Worm (Caenorhabditis elegans) whole organism, early embryonic: ENCODE data around the gene crh-2.

ENCODE experiments used
- B0310.2 ChIP-seq: sonication (generic microtip); optimal IDR thresholded peaks from 2 replicates; lab custom pipeline; 2016; ENCODE audit warnings: mild to moderate bottlenecking, missing genetic modification characterization, missing compliant biosample characterization
- F13C5.2 ChIP-seq: sonication (generic microtip); optimal IDR thresholded peaks from 2 replicates; lab custom pipeline; 2017; ENCODE audit warnings: mild to moderate bottlenecking, missing genetic modification characterization, inconsistent platforms, missing compliant biosample characterization
- aly-1 ChIP-seq: sonication (generic microtip); optimal IDR thresholded peaks from 2 replicates; lab custom pipeline; 2016; ENCODE audit warnings: missing genetic modification characterization, missing compliant biosample characterization
- ama-1 ChIP-seq: fragments of 150-350 bp; optimal IDR thresholded peaks from 2 replicates; lab custom pipeline; 2014
- ceh-13 ChIP-seq: fragments of 200-800 bp; sonication (Bioruptor generic); optimal IDR thresholded peaks from 2 replicates; lab custom pipeline; 2018; ENCODE audit warnings: mild to moderate bottlenecking, missing genetic modification characterization, missing compliant biosample characterization
- ceh-36 ChIP-seq: sonication (generic microtip); optimal IDR thresholded peaks from 2 replicates; lab custom pipeline; 2016; ENCODE audit warnings: missing genetic modification characterization, inconsistent platforms, missing compliant biosample characterization
- ets-7 ChIP-seq: sonication (generic microtip); optimal IDR thresholded peaks from 2 replicates; lab custom pipeline; 2016; ENCODE audit warnings: missing genotype, missing genetic modification characterization, missing compliant biosample characterization
- flt-1 ChIP-seq: fragments of 200-800 bp; sonication (Bioruptor generic); IDR thresholded peaks from 2 replicates; pipeline ENCODE4 v1.3.6; 2022; ENCODE audit warnings: missing genetic modification characterization, missing compliant biosample characterization
- hmbx-1 ChIP-seq: sonication (generic microtip); optimal IDR thresholded peaks from 2 replicates; lab custom pipeline; 2016; ENCODE audit warnings: mild to moderate bottlenecking, missing genetic modification characterization, missing compliant biosample characterization
- hmg-4 ChIP-seq: fragments of 200-800 bp; sonication (Bioruptor generic); optimal IDR thresholded peaks from 2 replicates; lab custom pipeline; 2018; ENCODE audit warnings: mild to moderate bottlenecking, missing genetic modification characterization, missing compliant biosample characterization
- hnd-1 ChIP-seq: sonication (generic microtip); optimal IDR thresholded peaks from 2 replicates; lab custom pipeline; 2016; ENCODE audit warnings: missing genetic modification characterization, missing compliant biosample characterization
- pes-1 ChIP-seq: fragments of 200-800 bp; sonication (Bioruptor generic); IDR thresholded peaks from 2 replicates; pipeline ENCODE4 v1.3.6; 2022; ENCODE audit warnings: missing genetic modification reagents, missing genetic modification characterization, missing compliant biosample characterization
- scrt-1 ChIP-seq: fragments of 200-800 bp; sonication (Bioruptor generic); IDR thresholded peaks from 2 replicates; pipeline ENCODE4 v1.3.6; 2022; ENCODE audit warnings: missing genetic modification characterization, missing compliant biosample characterization
- sea-1 ChIP-seq: fragments of 200-800 bp; sonication (Bioruptor generic); conservative IDR thresholded peaks from 2 replicates; pipeline ENCODE4 v1.3.6; 2022; ENCODE audit warnings: missing genetic modification characterization, missing compliant biosample characterization
- tbx-11 ChIP-seq: fragments of 200-800 bp; sonication (Bioruptor generic); IDR thresholded peaks from 2 replicates; pipeline ENCODE4 v1.3.6; 2022; ENCODE audit warnings: missing genetic modification characterization, missing compliant biosample characterization
- tbx-37 ChIP-seq: fragments of 200-800 bp; sonication (Bioruptor generic); conservative IDR thresholded peaks from 2 replicates; pipeline ENCODE4 v1.3.6; 2022; ENCODE audit warnings: missing genetic modification reagents, missing genetic modification characterization, missing compliant biosample characterization
- tra-4 ChIP-seq: sonication (generic microtip); optimal IDR thresholded peaks from 2 replicates; lab custom pipeline; 2017; ENCODE audit warnings: missing genetic modification characterization, missing compliant biosample characterization

The crh-2 gene

DNA sequence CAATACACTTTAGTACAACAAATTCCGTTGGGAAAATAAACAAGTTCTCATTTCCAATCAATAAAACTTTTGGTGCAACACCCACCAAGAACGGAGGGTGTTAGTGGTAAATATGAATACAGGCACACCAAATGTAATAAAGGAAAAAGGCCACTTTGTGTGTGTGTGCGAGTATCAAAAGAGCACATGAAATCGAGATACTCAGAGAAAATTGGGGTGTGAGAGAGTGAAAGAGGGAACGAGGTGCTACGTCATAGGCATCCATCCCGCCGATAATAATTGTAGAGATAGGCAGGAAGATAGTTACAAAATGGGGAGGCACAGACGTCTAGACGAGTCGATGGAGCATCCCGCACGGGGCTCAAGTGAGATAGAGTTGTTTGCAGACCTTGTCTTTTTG lies 40.4 kb upstream of the crh-2 start:
- TF ChIP-seq hmbx-1 (tag; lab: Kevin White, UChicago) = no peak
- TF ChIP-seq hmg-4 (GFP tag; lab: Kevin White, UChicago) = peak; percentile 48

DNA sequence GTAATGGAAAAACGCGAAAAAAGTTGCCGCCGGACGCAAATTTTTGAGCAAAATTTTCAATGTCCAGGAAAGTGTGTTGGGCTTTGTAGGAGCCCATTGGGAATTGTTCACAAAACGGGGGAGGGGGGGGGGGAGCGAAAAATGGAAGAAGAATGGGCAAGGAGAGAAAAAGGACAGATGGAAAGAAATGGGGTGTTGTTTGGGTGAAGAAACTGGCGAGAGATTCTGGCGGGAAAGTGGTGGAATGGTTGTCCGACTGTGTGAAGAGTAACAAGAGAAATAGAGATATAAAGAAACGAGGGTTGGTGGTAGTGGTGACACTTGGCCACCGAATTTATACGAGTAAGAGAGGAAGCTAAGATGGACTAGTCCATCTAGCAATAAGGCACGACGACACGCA lies 38.9 kb upstream of the crh-2 start:
- TF ChIP-seq F13C5.2 (tag; lab: Kevin White, UChicago) (peak; percentile 4), scrt-1 (GFP tag; lab: Robert Waterston, UW) (no peak), aly-1 (tag; lab: Kevin White, UChicago) (no peak), hmg-4 (GFP tag; lab: Kevin White, UChicago) (peak; percentile 69)

DNA sequence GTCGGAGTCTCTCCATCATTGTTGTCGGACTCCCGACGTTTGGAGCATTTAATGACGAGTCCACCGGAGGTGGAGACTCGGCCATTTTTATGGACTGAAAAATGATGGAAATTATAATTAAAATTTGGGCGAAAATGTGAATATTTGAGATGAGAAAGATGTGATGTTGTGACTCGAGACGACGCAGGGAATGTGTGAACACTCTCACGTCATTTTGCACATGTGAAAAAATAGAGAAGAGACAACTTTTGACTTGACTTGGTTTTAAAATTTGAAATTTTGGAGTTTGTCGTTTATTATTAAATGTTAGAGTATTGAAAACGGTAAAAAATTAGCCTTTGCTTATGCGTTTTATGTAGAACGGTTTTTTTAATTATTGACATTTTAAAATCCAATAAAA lies 37.9 kb upstream of the crh-2 start, which contains the start of gene dsh-1:
Gene dsh-1, minus strand, starts transcription at position 101 of the 400 bp plus-strand sequence.
- no peak for TF ChIP-seq flt-1
- no peak for TF ChIP-seq tra-4 (tag; lab: Kevin White, UChicago)
- no peak for TF ChIP-seq tbx-11 (GFP tag; lab: Robert Waterston, UW)
- no peak for TF ChIP-seq pes-1 (GFP tag; lab: Robert Waterston, UW)
- TF ChIP-seq B0310.2 = no peak
- TF ChIP-seq tbx-37 (GFP tag; lab: Robert Waterston, UW) = no peak
- no peak for TF ChIP-seq hmbx-1 (tag; lab: Kevin White, UChicago)
- TF ChIP-seq sea-1 (GFP tag; lab: Robert Waterston, UW) = no peak
- TF ChIP-seq ceh-36 = no peak
- TF ChIP-seq hmg-4 (GFP tag; lab: Kevin White, UChicago) = no peak
- no peak for TF ChIP-seq ets-7 (tag; lab: Kevin White, UChicago)

DNA sequence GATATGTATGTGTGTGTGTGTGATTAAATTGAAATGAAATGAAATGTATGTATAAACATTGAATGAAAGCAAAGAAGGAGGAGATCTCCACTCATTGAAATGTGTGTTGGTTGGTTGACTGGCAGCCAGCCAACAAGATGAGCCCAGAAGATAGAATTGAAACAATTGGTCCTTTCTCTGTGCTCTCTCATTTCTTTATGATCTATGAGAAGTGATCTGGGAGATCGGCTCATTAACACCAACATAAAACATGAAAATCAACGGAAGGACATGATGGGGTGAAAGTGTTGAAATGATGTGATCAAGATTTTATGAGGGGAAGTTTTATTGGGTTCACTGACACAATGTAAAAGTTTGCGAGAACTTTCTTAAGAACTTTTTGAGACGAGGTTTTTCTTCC lies 35.5 kb upstream of the crh-2 start:
- TF ChIP-seq ets-7 (tag; lab: Kevin White, UChicago) (no peak), B0310.2 (no peak), sea-1 (GFP tag; lab: Robert Waterston, UW) (no peak), flt-1 (no peak), hmbx-1 (tag; lab: Kevin White, UChicago) (no peak), ceh-36 (no peak), ceh-13 (GFP tag; lab: Kevin White, UChicago) (no peak), tbx-11 (GFP tag; lab: Robert Waterston, UW) (no peak), pes-1 (GFP tag; lab: Robert Waterston, UW) (no peak)

DNA sequence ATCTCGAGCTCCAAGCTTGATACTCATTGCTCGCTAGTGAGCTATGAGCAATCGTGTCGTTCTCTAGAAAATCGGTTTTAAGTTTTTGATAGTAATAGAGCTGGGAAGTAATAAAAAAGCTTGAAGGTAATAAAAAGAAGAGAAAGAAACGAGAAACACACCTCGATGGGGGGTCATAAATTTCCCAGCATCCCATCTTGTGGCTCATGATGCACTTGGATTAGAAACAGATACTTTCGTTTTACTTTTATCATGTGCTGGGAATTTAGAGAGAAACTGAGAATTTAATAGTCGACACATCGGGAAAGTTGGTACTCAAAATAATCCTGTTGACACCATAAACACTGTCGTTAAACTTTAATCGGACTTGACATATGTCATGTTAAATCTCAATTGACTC lies 33.3 kb upstream of the crh-2 start:
- no peak for TF ChIP-seq aly-1 (tag; lab: Kevin White, UChicago)
- TF ChIP-seq scrt-1 (GFP tag; lab: Robert Waterston, UW) = no peak
- TF ChIP-seq tbx-37 (GFP tag; lab: Robert Waterston, UW) = no peak
- TF ChIP-seq ama-1 (lab: Kevin White, UChicago) = no peak
- TF ChIP-seq tra-4 (tag; lab: Kevin White, UChicago) = no peak
- TF ChIP-seq sea-1 (GFP tag; lab: Robert Waterston, UW) = no peak
- TF ChIP-seq F13C5.2 (tag; lab: Kevin White, UChicago) = no peak
- TF ChIP-seq flt-1 = no peak
- TF ChIP-seq ceh-13 (GFP tag; lab: Kevin White, UChicago) = no peak
- no peak for TF ChIP-seq B0310.2
- TF ChIP-seq tbx-11 (GFP tag; lab: Robert Waterston, UW) = no peak
- TF ChIP-seq hmbx-1 (tag; lab: Kevin White, UChicago) = no peak

DNA sequence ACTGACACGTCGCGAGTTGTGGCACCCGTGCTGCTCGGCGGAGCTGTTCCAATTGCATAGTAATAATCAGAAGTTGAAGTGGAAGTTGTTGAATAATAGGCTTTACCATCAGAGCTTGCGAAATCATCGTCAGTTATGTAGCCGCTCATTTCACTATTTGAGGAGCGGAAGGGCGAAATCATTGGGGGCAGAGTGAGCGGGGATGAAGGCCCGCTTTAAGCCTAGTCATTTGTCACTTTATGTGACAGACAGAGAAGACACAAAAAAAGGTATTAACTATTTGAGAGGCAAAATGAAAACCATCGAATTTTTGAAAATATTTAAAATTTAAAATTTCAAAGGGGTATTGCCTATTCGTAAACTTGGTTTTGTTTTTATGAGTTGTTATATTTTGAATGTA lies 31.0 kb upstream of the crh-2 start:
- TF ChIP-seq tra-4 (tag; lab: Kevin White, UChicago) (no peak), tbx-37 (GFP tag; lab: Robert Waterston, UW) (no peak), ama-1 (lab: Kevin White, UChicago) (no peak), F13C5.2 (tag; lab: Kevin White, UChicago) (no peak), flt-1 (no peak)

DNA sequence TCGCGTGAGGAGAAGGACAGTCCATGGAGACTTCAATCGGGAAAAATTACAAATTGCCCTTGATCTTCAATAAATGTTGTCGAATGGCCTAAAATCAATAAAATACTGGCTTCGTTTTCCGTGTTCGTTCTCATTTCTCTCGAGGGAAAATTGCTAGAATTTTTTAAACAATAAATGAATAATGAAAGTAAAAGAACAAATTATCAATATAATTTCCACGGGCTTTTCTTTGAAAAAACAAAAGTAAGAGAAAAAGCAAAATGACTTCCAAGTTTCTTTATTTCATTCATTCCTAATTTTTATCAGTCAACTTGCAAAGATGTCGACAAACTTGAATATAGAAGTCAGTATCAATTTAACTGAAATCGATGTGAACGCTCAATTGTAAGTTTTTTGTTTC lies 25.3 kb upstream of the crh-2 start, which contains the start of gene C34F11.1:
Gene C34F11.1, plus strand, starts transcription at position 301 of the 400 bp plus-strand sequence.
- TF ChIP-seq ceh-13 (GFP tag; lab: Kevin White, UChicago) (no peak), scrt-1 (GFP tag; lab: Robert Waterston, UW) (no peak), pes-1 (GFP tag; lab: Robert Waterston, UW) (no peak), B0310.2 (no peak), hmg-4 (GFP tag; lab: Kevin White, UChicago) (no peak), ceh-36 (no peak), hmbx-1 (tag; lab: Kevin White, UChicago) (no peak), F13C5.2 (tag; lab: Kevin White, UChicago) (no peak), ets-7 (tag; lab: Kevin White, UChicago) (no peak), tra-4 (tag; lab: Kevin White, UChicago) (no peak), sea-1 (GFP tag; lab: Robert Waterston, UW) (no peak), tbx-11 (GFP tag; lab: Robert Waterston, UW) (no peak), hnd-1 (tag; lab: Kevin White, UChicago) (no peak), flt-1 (no peak)

DNA sequence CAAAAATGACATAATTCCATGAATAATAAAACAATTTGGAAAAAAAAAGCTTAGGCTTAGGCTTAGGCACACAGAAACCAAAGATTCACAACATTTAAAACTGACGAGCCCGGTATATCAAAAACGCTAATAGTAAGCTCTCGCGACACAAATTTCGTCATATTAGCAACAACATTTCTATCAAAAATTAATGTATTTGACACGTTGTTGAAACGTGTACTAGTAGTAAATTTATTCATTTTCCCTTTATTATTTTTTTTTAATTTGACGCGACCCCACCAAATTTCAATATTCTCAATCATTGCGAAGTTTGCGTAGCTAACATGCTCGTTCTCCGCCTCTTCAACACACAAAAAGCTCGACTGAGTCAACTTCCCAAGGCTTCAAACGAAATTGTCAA lies 24.6 kb upstream of the crh-2 start, which contains the start of gene C34F11.2:
Gene C34F11.2, plus strand, starts transcription at position 301 of the 400 bp plus-strand sequence.
- TF ChIP-seq tbx-37 (GFP tag; lab: Robert Waterston, UW) (no peak), hmg-4 (GFP tag; lab: Kevin White, UChicago) (no peak), scrt-1 (GFP tag; lab: Robert Waterston, UW) (no peak), F13C5.2 (tag; lab: Kevin White, UChicago) (no peak), hnd-1 (tag; lab: Kevin White, UChicago) (no peak), sea-1 (GFP tag; lab: Robert Waterston, UW) (no peak), hmbx-1 (tag; lab: Kevin White, UChicago) (no peak), B0310.2 (no peak), ets-7 (tag; lab: Kevin White, UChicago) (no peak), tbx-11 (GFP tag; lab: Robert Waterston, UW) (no peak), aly-1 (tag; lab: Kevin White, UChicago) (no peak)
